Fruit fly (Drosophila melanogaster) whole organism: ENCODE results near the gene CG31886.

ENCODE experiments used
- CG8478 ChIP-seq: fragments of >200 bp; optimal IDR thresholded peaks from 2 replicates; lab custom pipeline; 2018; ENCODE audit warnings: inconsistent platforms
- Dll ChIP-seq: fragments of >200 bp; optimal IDR thresholded peaks from 2 replicates; lab custom pipeline; 2017
- EcR ChIP-seq, 2 experiments: fragments of >200 bp; optimal IDR thresholded peaks; 2 replicates each; lab custom pipeline; 2017; ENCODE audit warnings: missing biosample characterization in 2 of 2, missing genetic modification characterization in 2 of 2, missing genetic modification reagents in 2 of 2
- pan ChIP-seq: fragments of >200 bp; optimal IDR thresholded peaks from 2 replicates; lab custom pipeline; 2017
- psq ChIP-seq: fragments of >200 bp; optimal IDR thresholded peaks from 2 replicates; lab custom pipeline; 2017
- usp ChIP-seq: fragments of >200 bp; optimal IDR thresholded peaks from 2 replicates; lab custom pipeline; 2017; ENCODE audit warnings: missing biosample characterization, missing genetic modification characterization, mixed read lengths

DNA sequence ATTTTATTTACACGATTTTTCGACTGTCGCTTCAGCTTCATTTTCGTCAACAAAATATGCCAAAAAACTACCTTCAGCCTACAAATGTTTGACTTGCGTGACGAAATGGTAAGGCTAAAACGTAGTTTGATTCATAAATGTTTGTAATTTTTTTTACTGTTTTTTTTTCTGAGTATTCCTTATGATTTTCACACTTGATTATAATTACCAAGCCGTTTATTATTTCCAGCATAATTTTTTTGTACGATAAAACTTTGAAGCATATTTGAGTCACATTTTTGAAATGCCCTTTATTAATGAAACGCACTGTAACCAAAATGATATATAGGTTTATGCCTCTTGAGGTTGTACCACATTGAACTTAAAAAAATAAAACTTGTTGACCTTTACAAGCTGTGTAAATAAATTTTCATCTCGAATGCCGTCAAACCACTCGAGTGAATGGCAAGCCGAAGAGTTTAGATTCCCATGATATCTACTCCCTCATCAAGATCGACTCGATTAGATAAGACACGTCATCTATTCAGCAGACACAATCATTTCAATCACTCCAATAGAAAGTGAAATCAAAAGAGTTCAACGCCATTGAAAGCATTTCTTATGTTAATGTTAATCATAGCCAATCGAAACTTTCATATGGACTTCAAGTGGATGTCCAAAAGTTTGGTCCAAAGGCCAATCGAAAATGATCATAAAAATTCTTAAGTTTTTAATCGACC is 23.9 kb upstream of the CG31886 start:
- TF ChIP-seq psq (lab: Kevin White, UChicago): no peak
- no peak for TF ChIP-seq pan (lab: Kevin White, UChicago)
- no peak for TF ChIP-seq usp (GFP tag; lab: Kevin White, UChicago)
- no peak for TF ChIP-seq Dll (lab: Kevin White, UChicago)
- TF ChIP-seq CG8478 (lab: Kevin White, UChicago): no peak
- TF ChIP-seq EcR (GFP tag; optimal IDR thresholded peaks at IDR 0.05; lab: Kevin White, UChicago): no peak
